Fruit fly (Drosophila melanogaster): ENCODE data around the gene CG13082.

CG13082 gene

dm6 chr2L:19528308-19528707 lies 9.9 kb upstream of the CG13082 start (continued):
- TF ChIP-seq CG14965 (GFP tag; optimal IDR thresholded peaks at IDR 0.05; ENCODE audit: borderline replicate concordance), result peak; percentile 75
- no peak for TF ChIP-seq knrl (GFP tag; IDR thresholded peaks at IDR 0.05; ENCODE audit: partially characterized antibody)
- peak; percentile 77 for TF ChIP-seq CG8089 (GFP tag; optimal IDR thresholded peaks at IDR 0.05)
- peak; percentile 98 for TF ChIP-seq Fer1 (GFP tag; optimal IDR thresholded peaks at IDR 0.05)
- TF ChIP-seq vvl (GFP tag; IDR thresholded peaks at IDR 0.05), result peak; percentile 97
- peak; percentile 84 for TF ChIP-seq Ets97D (GFP tag; optimal IDR thresholded peaks at IDR 0.05)
- TF ChIP-seq CG6654 (GFP tag; optimal IDR thresholded peaks at IDR 0.05), result peak; percentile 71
- peak; percentile 86 for TF ChIP-seq ATbp (GFP tag; optimal IDR thresholded peaks at IDR 0.05)
- peak; percentile 85 for TF ChIP-seq dm (GFP tag; optimal IDR thresholded peaks at IDR 0.05)
- TF ChIP-seq H2.0 (GFP tag; IDR thresholded peaks at IDR 0.05), result peak; percentile 96
- TF ChIP-seq CG11723 (GFP tag; optimal IDR thresholded peaks at IDR 0.05), result peak; percentile 87
- peak; percentile 65; the same call in 1 of the 3 replicates for TF ChIP-seq sr (GFP tag; IDR thresholded peaks at IDR 0.05)
- peak; percentile 74 for TF ChIP-seq twi (tag; optimal IDR thresholded peaks at IDR 0.05)
- no peak for TF ChIP-seq HLH4C (GFP tag; IDR thresholded peaks at IDR 0.05; ENCODE audit: partially characterized antibody)
- peak; percentile 84 for TF ChIP-seq sima (GFP tag; optimal IDR thresholded peaks at IDR 0.05)
- TF ChIP-seq CrebB (tag; optimal IDR thresholded peaks at IDR 0.05), result peak; percentile 97
- peak; percentile 94 for TF ChIP-seq chm (GFP tag; IDR thresholded peaks at IDR 0.05)
- peak; percentile 92 for TF ChIP-seq otp (GFP tag; IDR thresholded peaks at IDR 0.05)
- TF ChIP-seq pum (GFP tag; optimal IDR thresholded peaks at IDR 0.05), result peak; percentile 72
- TF ChIP-seq Opbp (GFP tag; IDR thresholded peaks at IDR 0.05; ENCODE audit: partially characterized antibody), result no peak
- peak; percentile 3 for TF ChIP-seq BEAF-32 (GFP tag; optimal IDR thresholded peaks at IDR 0.05)
- TF ChIP-seq CG18011 (GFP tag; optimal IDR thresholded peaks at IDR 0.05), result peak; percentile 87
- TF ChIP-seq CG10565 (GFP tag; optimal IDR thresholded peaks at IDR 0.05), result peak; percentile 51
- peak; percentile 67 for TF ChIP-seq jing (GFP tag; optimal IDR thresholded peaks at IDR 0.05)
- TF ChIP-seq ara (GFP tag; IDR thresholded peaks at IDR 0.05), result peak; percentile 90
- peak; percentile 83 for TF ChIP-seq CkIIα-i1 (GFP tag; IDR thresholded peaks at IDR 0.05)
- no peak for TF ChIP-seq hth (optimal IDR thresholded peaks at IDR 0.05)
- peak; percentile 94 for TF ChIP-seq bcd (GFP tag; optimal IDR thresholded peaks at IDR 0.05)
- TF ChIP-seq CG15479 (GFP tag; optimal IDR thresholded peaks at IDR 0.05), result no peak
- peak; percentile 96 for TF ChIP-seq ind (GFP tag; optimal IDR thresholded peaks at IDR 0.05)
- TF ChIP-seq Abd-B (GFP tag; optimal IDR thresholded peaks at IDR 0.05), result peak; percentile 85
- peak; percentile 96 for TF ChIP-seq wdn (GFP tag; IDR thresholded peaks at IDR 0.05)
- TF ChIP-seq al (GFP tag; IDR thresholded peaks at IDR 0.05), result peak; percentile 97
- peak; percentile 50 for TF ChIP-seq trem (tag; optimal IDR thresholded peaks at IDR 0.05)
- peak; percentile 90 for TF ChIP-seq CG17612 (GFP tag; IDR thresholded peaks at IDR 0.05)
- TF ChIP-seq CG7987 (GFP tag; optimal IDR thresholded peaks at IDR 0.05), result peak; percentile 91
- peak; percentile 88 for TF ChIP-seq CG31365 (tag; optimal IDR thresholded peaks at IDR 0.05)
- TF ChIP-seq chinmo (GFP tag; IDR thresholded peaks at IDR 0.05; ENCODE audit: partially characterized antibody), result no peak
- peak; percentile 93 for TF ChIP-seq zfh1 (GFP tag; IDR thresholded peaks at IDR 0.05)
- peak; percentile 98 for TF ChIP-seq CG14014 (GFP tag; IDR thresholded peaks at IDR 0.05)
- peak; percentile 73 for TF ChIP-seq Ssrp (tag; optimal IDR thresholded peaks at IDR 0.05)
- TF ChIP-seq CG8944 (GFP tag; optimal IDR thresholded peaks at IDR 0.05), result peak; percentile 87
- peak; percentile 97 for TF ChIP-seq CG12659 (GFP tag; optimal IDR thresholded peaks at IDR 0.05)
- no peak for TF ChIP-seq amos (GFP tag; IDR thresholded peaks at IDR 0.05; ENCODE audit: partially characterized antibody)
- peak; percentile 83 for TF ChIP-seq CG31388 (GFP tag; optimal IDR thresholded peaks at IDR 0.05)
- TF ChIP-seq ap (GFP tag; IDR thresholded peaks at IDR 0.05), result peak; percentile 81
- TF ChIP-seq sna (GFP tag; IDR thresholded peaks at IDR 0.05; ENCODE audit: partially characterized antibody), result no peak
- peak; percentile 99 for TF ChIP-seq lab (GFP tag; optimal IDR thresholded peaks at IDR 0.05)
- TF ChIP-seq Meics (GFP tag; optimal IDR thresholded peaks at IDR 0.05), result peak; percentile 98
- peak; percentile 94 for TF ChIP-seq CG1233 (GFP tag; optimal IDR thresholded peaks at IDR 0.05)
- peak; percentile 96 for TF ChIP-seq CG7372 (GFP tag; IDR thresholded peaks at IDR 0.05)
